Fruit fly (Drosophila melanogaster): ENCODE measurements around the gene CG6283.

CG6283 gene

DNA sequence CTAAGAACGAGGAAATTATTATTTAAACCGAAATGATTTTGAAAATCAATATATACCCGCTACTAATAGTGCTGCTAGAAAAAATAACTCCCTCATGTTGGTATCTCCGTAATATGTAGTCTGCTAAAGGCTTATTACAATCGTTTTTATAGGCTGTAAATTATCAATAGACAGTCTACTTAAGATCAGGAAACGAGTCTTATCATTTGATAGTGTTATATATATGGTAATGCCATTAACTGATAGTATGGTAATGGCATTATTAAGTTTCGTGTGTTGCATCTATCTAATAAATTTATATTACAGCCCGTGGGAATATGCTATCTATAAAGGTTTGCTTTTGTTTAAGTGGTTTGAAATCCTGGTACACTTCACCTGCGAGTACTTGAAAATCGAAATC is 3.0 kb downstream of the CG6283 start, which contains the start of gene CG17192:
Gene CG17192 (minus strand): TSS at position 101 of the 400 bp plus-strand sequence.
- no peak for TF ChIP-seq CG11294 (GFP tag; IDR thresholded peaks at IDR 0.05)
- TF ChIP-seq Met (GFP tag; optimal IDR thresholded peaks at IDR 0.05): no peak
- no peak for TF ChIP-seq CG31627 (GFP tag; optimal IDR thresholded peaks at IDR 0.05)
- TF ChIP-seq lz (GFP tag; optimal IDR thresholded peaks at IDR 0.05): no peak
- no peak for TF ChIP-seq CG6808 (GFP tag; optimal IDR thresholded peaks at IDR 0.05)

DNA sequence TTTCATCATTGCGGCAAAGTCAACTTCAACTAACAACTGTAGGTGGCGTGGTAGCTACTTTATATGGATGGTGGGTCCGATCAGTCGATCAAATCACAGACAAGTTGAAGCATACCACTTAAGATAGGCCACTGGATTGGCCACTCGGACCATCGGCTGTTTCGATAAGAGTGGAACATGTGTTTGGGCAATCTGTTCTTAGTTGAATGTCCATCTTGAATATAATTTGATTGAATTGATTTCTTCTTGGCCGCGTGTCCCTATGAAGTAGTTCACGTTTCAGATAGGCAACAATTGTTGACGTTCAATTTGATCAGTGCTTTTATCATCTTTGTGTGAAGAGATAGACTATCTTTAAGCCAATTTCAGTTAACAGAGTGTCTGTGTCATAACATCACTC is 14.2 kb downstream of the CG6283 start, which contains the start of gene CG6295:
Gene CG6295 (minus strand): TSS at position 34 of the 400 bp plus-strand sequence.
- TF ChIP-seq CG6163 (GFP tag; IDR thresholded peaks at IDR 0.05) (no peak), Gug (GFP tag; IDR thresholded peaks at IDR 0.05) (no peak), Eip75B (GFP tag; optimal IDR thresholded peaks at IDR 0.05) (no peak), Blimp-1 (GFP tag; optimal IDR thresholded peaks at IDR 0.05) (no peak)

dm6 chr3R:27005338-27005737 is 15.8 kb downstream of the CG6283 start, which contains the start of gene CG6296:
CG6296 (minus strand) TSS chr3R:27005469.
- TF ChIP-seq Sox15 (GFP tag; optimal IDR thresholded peaks at IDR 0.05): no peak
- TF ChIP-seq achi (GFP tag; optimal IDR thresholded peaks at IDR 0.05): no peak
- no peak for TF ChIP-seq vri (GFP tag; optimal IDR thresholded peaks at IDR 0.05)
- TF ChIP-seq CG15336 (GFP tag; IDR thresholded peaks at IDR 0.05): no peak
- no peak for TF ChIP-seq Eip75B (GFP tag; optimal IDR thresholded peaks at IDR 0.05)
- TF ChIP-seq Smox (GFP tag; optimal IDR thresholded peaks at IDR 0.05): no peak
- no peak for TF ChIP-seq CG8632 (GFP tag; optimal IDR thresholded peaks at IDR 0.05)
- no peak for TF ChIP-seq CG6792 (GFP tag; optimal IDR thresholded peaks at IDR 0.05)

dm6 chr3R:27002787-27003186 is 18.4 kb downstream of the CG6283 start:
- no peak for TF ChIP-seq CG6792 (GFP tag; optimal IDR thresholded peaks at IDR 0.05)
- TF ChIP-seq CG34406 (GFP tag; optimal IDR thresholded peaks at IDR 0.05): no peak
- TF ChIP-seq pdm3 (GFP tag; optimal IDR thresholded peaks at IDR 0.05): no peak
- no peak for TF ChIP-seq CG8119 (GFP tag; IDR thresholded peaks at IDR 0.05)
- TF ChIP-seq CG3032 (tag; optimal IDR thresholded peaks at IDR 0.05): no peak
- TF ChIP-seq CG9139 (GFP tag; optimal IDR thresholded peaks at IDR 0.05): no peak
- TF ChIP-seq CG3919 (GFP tag; optimal IDR thresholded peaks at IDR 0.05): no peak
- no peak for TF ChIP-seq Hr38 (GFP tag; optimal IDR thresholded peaks at IDR 0.05)
- TF ChIP-seq CG31627 (GFP tag; optimal IDR thresholded peaks at IDR 0.05): no peak
- TF ChIP-seq Sox102F (GFP tag; optimal IDR thresholded peaks at IDR 0.05): no peak
- no peak for TF ChIP-seq achi (GFP tag; optimal IDR thresholded peaks at IDR 0.05)
- TF ChIP-seq CG16779 (tag; optimal IDR thresholded peaks at IDR 0.05): no peak
- no peak for TF ChIP-seq ss (GFP tag; optimal IDR thresholded peaks at IDR 0.05)
- no peak for TF ChIP-seq CG6163 (GFP tag; IDR thresholded peaks at IDR 0.05)

- TF ChIP-seq fd85E (GFP tag; optimal IDR thresholded peaks at IDR 0.05) (no peak), Met (GFP tag; optimal IDR thresholded peaks at IDR 0.05) (no peak), pdm3 (GFP tag; optimal IDR thresholded peaks at IDR 0.05) (no peak), CG31627 (GFP tag; optimal IDR thresholded peaks at IDR 0.05) (no peak), acj6 (GFP tag; optimal IDR thresholded peaks at IDR 0.05) (no peak), fd59A (GFP tag; optimal IDR thresholded peaks at IDR 0.05) (no peak), CG8632 (GFP tag; optimal IDR thresholded peaks at IDR 0.05) (no peak), Sox102F (GFP tag; optimal IDR thresholded peaks at IDR 0.05) (no peak), CG15336 (GFP tag; IDR thresholded peaks at IDR 0.05) (no peak), CG9139 (GFP tag; optimal IDR thresholded peaks at IDR 0.05) (no peak), CG6276 (GFP tag; optimal IDR thresholded peaks at IDR 0.05) (no peak), vri (GFP tag; optimal IDR thresholded peaks at IDR 0.05) (no peak), Hr39 (GFP tag; optimal IDR thresholded peaks at IDR 0.05) (no peak), ss (GFP tag; optimal IDR thresholded peaks at IDR 0.05) (no peak), Blimp-1 (GFP tag; optimal IDR thresholded peaks at IDR 0.05) (no peak)
Observed at dm6 chr3R:26999452-26999851, 21.7 kb downstream of the CG6283 start, which contains the start of gene CG31077. CG31077 (plus strand) TSS chr3R:26999752.

- no peak for TF ChIP-seq dsx (GFP tag; optimal IDR thresholded peaks at IDR 0.05; ENCODE audit: poor library complexity, severe bottlenecking)
- TF ChIP-seq CG11902 (GFP tag; optimal IDR thresholded peaks at IDR 0.05): no peak
- TF ChIP-seq cyc (GFP tag; optimal IDR thresholded peaks at IDR 0.05): no peak
- no peak for TF ChIP-seq topi (GFP tag; optimal IDR thresholded peaks at IDR 0.05)
- TF ChIP-seq CG15336 (GFP tag; IDR thresholded peaks at IDR 0.05): no peak
- TF ChIP-seq CG16779 (tag; optimal IDR thresholded peaks at IDR 0.05): no peak
- no peak for TF ChIP-seq CG6792 (GFP tag; optimal IDR thresholded peaks at IDR 0.05)
- no peak for TF ChIP-seq Gug (GFP tag; IDR thresholded peaks at IDR 0.05)
- TF ChIP-seq Hr38 (GFP tag; optimal IDR thresholded peaks at IDR 0.05): no peak
- no peak for TF ChIP-seq Ets21C (GFP tag; optimal IDR thresholded peaks at IDR 0.05)
- TF ChIP-seq CG8632 (GFP tag; optimal IDR thresholded peaks at IDR 0.05): no peak
- no peak for TF ChIP-seq CG9139 (GFP tag; optimal IDR thresholded peaks at IDR 0.05)
- no peak for TF ChIP-seq Blimp-1 (GFP tag; optimal IDR thresholded peaks at IDR 0.05)
Observed at dm6 chr3R:26996642-26997041, 24.5 kb downstream of the CG6283 start, which contains the start of gene RYa-R. RYa-R (plus strand) TSS chr3R:26996980.
